Fruit fly (Drosophila melanogaster) whole organism, embryonic: Measurements from ENCODE around the gene CG9919.
A peak's percentile ranks its signal among the peaks of the same experiment; 100 is the strongest.

Source experiments
- Awh ChIP-seq: fragments of 200-800 bp; sonication (Bioruptor generic); IDR thresholded peaks from 2 replicates; pipeline ENCODE4, ENCODE4 v1.3.6; 2022; ENCODE audit warnings: missing biosample characterization, missing genetic modification characterization
- Blimp-1 ChIP-seq: fragments of 200-800 bp; sonication (Bioruptor generic); optimal IDR thresholded peaks from 3 replicates; lab custom pipeline; 2018; ENCODE audit warnings: missing biosample characterization, missing genetic modification characterization, mild to moderate bottlenecking, moderate library complexity, missing genetic modification reagents
- CG10147 ChIP-seq: fragments of 200-800 bp; sonication (Bioruptor generic); optimal IDR thresholded peaks from 2 replicates; lab custom pipeline; 2019; ENCODE audit warnings: missing biosample characterization, mild to moderate bottlenecking, missing genetic modification characterization, moderate library complexity
- CG10209 ChIP-seq: fragments of 200-800 bp; sonication (Bioruptor generic); optimal IDR thresholded peaks from 3 replicates; lab custom pipeline; 2017; ENCODE audit warnings: missing biosample characterization, mild to moderate bottlenecking, missing genetic modification characterization, missing genetic modification reagents
- CG10366 ChIP-seq: fragments of 200-800 bp; sonication (Bioruptor generic); IDR thresholded peaks from 2 replicates; pipeline ENCODE4 v1.3.6; 2022; ENCODE audit warnings: missing biosample characterization, missing genetic modification characterization
- CG12659 ChIP-seq: fragments of 200-800 bp; sonication (Bioruptor generic); optimal IDR thresholded peaks from 3 replicates; lab custom pipeline; 2017; ENCODE audit warnings: mild to moderate bottlenecking, missing biosample characterization, missing genetic modification reagents, missing genetic modification characterization
- CG12744 ChIP-seq: fragments of 200-800 bp; sonication (Bioruptor generic); optimal IDR thresholded peaks from 2 replicates; lab custom pipeline; 2016; ENCODE audit warnings: missing biosample characterization, missing genetic modification characterization
- CG14014 ChIP-seq: fragments of 200-800 bp; sonication (Bioruptor generic); IDR thresholded peaks from 2 replicates; pipeline ENCODE4 v1.3.6; 2022; ENCODE audit warnings: missing biosample characterization, missing genetic modification characterization
- CG16779 ChIP-seq: fragments of 200-800 bp; sonication (Bioruptor generic); IDR thresholded peaks from 2 replicates; pipeline ENCODE4 v1.3.6; 2022; ENCODE audit warnings: missing biosample characterization, missing genetic modification characterization
- CG2199 ChIP-seq: fragments of 200-800 bp; sonication (Bioruptor generic); IDR thresholded peaks from 3 replicates; pipeline ENCODE4 v1.3.6; 2022; ENCODE audit warnings: missing biosample characterization, missing genetic modification characterization
- CG30020 ChIP-seq: fragments of 200-800 bp; optimal IDR thresholded peaks from 2 replicates; lab custom pipeline; 2019; ENCODE audit warnings: missing biosample characterization, mild to moderate bottlenecking, missing genetic modification characterization, moderate library complexity
- CG3995 ChIP-seq: fragments of 200-800 bp; sonication (Bioruptor generic); optimal IDR thresholded peaks from 3 replicates; lab custom pipeline; 2016; ENCODE audit warnings: missing biosample characterization, missing genetic modification characterization
- CG6272 ChIP-seq: fragments of 200-800 bp; sonication (Bioruptor generic); IDR thresholded peaks from 2 replicates; pipeline ENCODE4 v1.3.6; 2022; ENCODE audit warnings: missing biosample characterization, missing genetic modification characterization
- CG7928 ChIP-seq: fragments of 200-800 bp; sonication (Bioruptor generic); optimal IDR thresholded peaks from 2 replicates; lab custom pipeline; 2017; ENCODE audit warnings: missing biosample characterization, mild to moderate bottlenecking, missing genetic modification characterization
- CG9215 ChIP-seq: fragments of 200-800 bp; sonication (Bioruptor generic); IDR thresholded peaks from 2 replicates; pipeline ENCODE4 v1.3.6; 2022; ENCODE audit warnings: missing biosample characterization, missing genetic modification characterization
- D19B ChIP-seq: fragments of 200-800 bp; sonication (Bioruptor generic); optimal IDR thresholded peaks from 2 replicates; lab custom pipeline; 2017; ENCODE audit warnings: missing biosample characterization, mild to moderate bottlenecking, missing genetic modification characterization
- Deaf1 ChIP-seq: fragments of 200-800 bp; optimal IDR thresholded peaks from 3 replicates; lab custom pipeline; 2019; ENCODE audit warnings: missing biosample characterization, mild to moderate bottlenecking, missing genetic modification characterization, moderate library complexity
- Dll ChIP-seq: fragments of 200-800 bp; sonication (Bioruptor generic); IDR thresholded peaks from 4 replicates; pipeline ENCODE4 v1.3.6; 2022; ENCODE audit warnings: missing biosample characterization, missing genetic modification characterization; ENCODE audit not compliant: partially characterized antibody
- Doc2 ChIP-seq: fragments of 200-800 bp; sonication (Bioruptor generic); IDR thresholded peaks from 2 replicates; pipeline ENCODE4 v1.3.6; 2022; ENCODE audit warnings: missing biosample characterization, missing genetic modification characterization
- Ets65A ChIP-seq: fragments of 200-800 bp; sonication (Bioruptor generic); peaks from one replicate; lab custom pipeline; 2016; ENCODE audit warnings: missing biosample characterization, missing genetic modification characterization
- Hand ChIP-seq: fragments of 200-800 bp; sonication (Bioruptor generic); optimal IDR thresholded peaks from 2 replicates; lab custom pipeline; 2017; ENCODE audit warnings: mild to moderate bottlenecking, missing biosample characterization, missing genetic modification reagents, missing genetic modification characterization
- MTF-1 ChIP-seq: fragments of 200-800 bp; sonication (Bioruptor generic); optimal IDR thresholded peaks from 2 replicates; lab custom pipeline; 2018; ENCODE audit warnings: missing biosample characterization, mild to moderate bottlenecking, missing genetic modification characterization, borderline replicate concordance
- Max ChIP-seq: fragments of 200-800 bp; sonication (Bioruptor generic); optimal IDR thresholded peaks from 2 replicates; lab custom pipeline; 2016; ENCODE audit warnings: missing biosample characterization, mild to moderate bottlenecking, missing genetic modification characterization
- Med ChIP-seq: fragments of 200-800 bp; sonication (Bioruptor generic); peaks from one replicate; lab custom pipeline; 2016; ENCODE audit warnings: missing biosample characterization, missing genetic modification characterization, mild to moderate bottlenecking, inconsistent platforms, moderate library complexity
- Nf-YC ChIP-seq: fragments of 200-800 bp; optimal IDR thresholded peaks from 3 replicates; lab custom pipeline; 2019; ENCODE audit warnings: missing biosample characterization, mild to moderate bottlenecking, missing genetic modification characterization, moderate library complexity
- Oaz ChIP-seq: fragments of 200-800 bp; sonication (Bioruptor generic); IDR thresholded peaks from 2 replicates; pipeline ENCODE4 v1.3.6; 2022; ENCODE audit warnings: missing biosample characterization, missing genetic modification characterization
- Ravus ChIP-seq: fragments of 200-800 bp; sonication (Bioruptor generic); IDR thresholded peaks from 2 replicates; pipeline ENCODE4 v1.3.6; 2022; ENCODE audit warnings: missing biosample characterization, missing genetic modification characterization
- abd-A ChIP-seq: fragments of 200-800 bp; sonication (Bioruptor generic); optimal IDR thresholded peaks from 3 replicates; lab custom pipeline; 2019; ENCODE audit warnings: missing biosample characterization, mild to moderate bottlenecking, missing genetic modification characterization, moderate library complexity
- aop ChIP-seq: fragments of 200-800 bp; sonication (Bioruptor generic); IDR thresholded peaks from 2 replicates; pipeline ENCODE4 v1.3.6; 2022; ENCODE audit warnings: missing biosample characterization, missing genetic modification characterization
- ase ChIP-seq: fragments of 200-800 bp; sonication (Bioruptor generic); IDR thresholded peaks from 3 replicates; pipeline ENCODE4 v1.3.6; 2022; ENCODE audit warnings: missing biosample characterization, missing genetic modification characterization
- az2 ChIP-seq: fragments of 200-800 bp; sonication (Bioruptor generic); optimal IDR thresholded peaks from 3 replicates; lab custom pipeline; 2016; ENCODE audit warnings: missing biosample characterization, missing genetic modification characterization
- bcd ChIP-seq: fragments of 200-800 bp; sonication (Bioruptor generic); optimal IDR thresholded peaks from 2 replicates; lab custom pipeline; 2017; ENCODE audit warnings: missing biosample characterization, mild to moderate bottlenecking, missing genetic modification characterization
- chif ChIP-seq, 2 experiments: fragments of 200-800 bp; sonication (Bioruptor generic); optimal IDR thresholded peaks; 3 replicates each; lab custom pipeline; 2016; ENCODE audit warnings: missing biosample characterization in 2 of 2, missing genetic modification characterization in 2 of 2
- dmrt99B ChIP-seq: fragments of 200-800 bp; sonication (Bioruptor generic); optimal IDR thresholded peaks from 2 replicates; lab custom pipeline; 2018; ENCODE audit warnings: missing biosample characterization, mild to moderate bottlenecking, missing genetic modification characterization, moderate library complexity
- ems ChIP-seq: fragments of 200-800 bp; sonication (Bioruptor generic); optimal IDR thresholded peaks from 3 replicates; lab custom pipeline; 2016; ENCODE audit warnings: missing biosample characterization, missing genetic modification characterization
- ewg ChIP-seq: fragments of 200-800 bp; sonication (Bioruptor generic); optimal IDR thresholded peaks from 3 replicates; lab custom pipeline; 2017; ENCODE audit warnings: mild to moderate bottlenecking, missing biosample characterization, missing genetic modification reagents, missing genetic modification characterization
- eyg ChIP-seq: fragments of 200-800 bp; sonication (Bioruptor generic); optimal IDR thresholded peaks from 3 replicates; lab custom pipeline; 2016; ENCODE audit warnings: missing biosample characterization, missing genetic modification characterization
- fd96Cb ChIP-seq: fragments of 200-800 bp; sonication (Bioruptor generic); optimal IDR thresholded peaks from 2 replicates; lab custom pipeline; 2018; ENCODE audit warnings: missing biosample characterization, mild to moderate bottlenecking, missing genetic modification characterization, moderate library complexity
- grn ChIP-seq: fragments of 200-800 bp; sonication (Bioruptor generic); optimal IDR thresholded peaks from 3 replicates; lab custom pipeline; 2017; ENCODE audit warnings: missing biosample characterization, missing genetic modification characterization
- gt ChIP-seq: fragments of 200-800 bp; sonication (Bioruptor generic); IDR thresholded peaks from 2 replicates; pipeline ENCODE4 v1.3.6; 2022; ENCODE audit warnings: missing biosample characterization, missing genetic modification characterization
- lov ChIP-seq, 2 experiments: fragments of 200-800 bp in 1 of 2; fragments of >200 bp in 1 of 2; sonication (Bioruptor generic) in 1 of 2; IDR thresholded peaks in 1 of 2; optimal IDR thresholded peaks in 1 of 2; 2 replicates in 1 of 2; 3 replicates in 1 of 2; pipeline versions ENCODE4 v1.3.6 to Lab custom; 2017 to 2022; ENCODE audit warnings: missing biosample characterization in 1 of 2, missing genetic modification characterization in 1 of 2
- luna ChIP-seq: fragments of 200-800 bp; sonication (Bioruptor generic); optimal IDR thresholded peaks from 2 replicates; lab custom pipeline; 2016; ENCODE audit warnings: missing biosample characterization, missing genetic modification characterization
- org-1 ChIP-seq: fragments of 200-800 bp; sonication (Bioruptor generic); optimal IDR thresholded peaks from 2 replicates; lab custom pipeline; 2017; ENCODE audit warnings: missing biosample characterization, missing genetic modification characterization
- pnt ChIP-seq: fragments of 200-800 bp; sonication (Bioruptor generic); optimal IDR thresholded peaks from 3 replicates; lab custom pipeline; 2016; ENCODE audit warnings: missing biosample characterization, missing genetic modification characterization
- ranshi ChIP-seq: fragments of 200-800 bp; sonication (Bioruptor generic); IDR thresholded peaks from 2 replicates; pipeline ENCODE4 v1.3.6; 2022; ENCODE audit warnings: missing biosample characterization, missing genetic modification characterization
- run ChIP-seq: fragments of 200-800 bp; sonication (Bioruptor generic); optimal IDR thresholded peaks from 3 replicates; lab custom pipeline; 2018; ENCODE audit warnings: missing biosample characterization, mild to moderate bottlenecking, missing genetic modification characterization
- sr ChIP-seq: fragments of 200-800 bp; sonication (Bioruptor generic); IDR thresholded peaks from 3 replicates; pipeline ENCODE4 v1.3.6; 2022; ENCODE audit warnings: missing biosample characterization, missing genetic modification characterization
- trem ChIP-seq: fragments of 200-800 bp; optimal IDR thresholded peaks from 3 replicates; lab custom pipeline; 2019; ENCODE audit warnings: missing biosample characterization, mild to moderate bottlenecking, missing genetic modification characterization, moderate library complexity
- trh ChIP-seq: fragments of 200-800 bp; sonication (Bioruptor generic); optimal IDR thresholded peaks from 2 replicates; lab custom pipeline; 2016; ENCODE audit warnings: missing biosample characterization, missing genetic modification characterization
- zfh1 ChIP-seq: fragments of 200-800 bp; sonication (Bioruptor generic); IDR thresholded peaks from 3 replicates; pipeline ENCODE4 v1.3.6; 2022; ENCODE audit warnings: missing biosample characterization, missing genetic modification characterization

Gene CG9919

DNA sequence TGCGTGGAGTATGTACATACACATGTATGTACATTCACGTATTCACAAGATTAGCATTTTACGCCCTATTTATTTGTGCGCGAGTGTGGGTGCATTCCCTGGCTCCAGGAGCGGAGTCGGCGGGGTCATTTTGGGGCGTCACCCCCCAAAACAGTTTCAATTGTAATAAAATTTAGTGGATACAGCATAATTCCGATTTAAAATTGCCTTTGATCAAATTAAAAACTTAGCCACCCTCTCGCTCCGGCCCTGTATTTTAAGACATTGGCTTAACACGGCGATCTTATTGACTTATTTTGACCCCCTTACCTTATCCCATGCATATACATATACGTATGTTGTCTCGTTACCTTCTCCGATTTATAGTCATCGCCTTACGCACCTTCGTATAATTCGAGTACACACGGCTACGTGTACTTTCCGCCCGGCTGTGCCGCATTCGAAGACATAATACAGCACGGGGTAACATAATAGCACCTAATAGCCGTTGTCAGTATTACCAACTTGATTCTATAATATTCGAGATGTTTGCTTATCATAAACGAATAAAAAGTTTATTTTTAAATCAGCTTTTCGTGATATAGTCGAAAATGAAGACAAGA is 51.1 kb downstream of the CG9919 start (continued):
- peak; percentile 87 for TF ChIP-seq CG6272 (GFP tag; lab: Robert Waterston, UW)
- TF ChIP-seq CG7928 (GFP tag; lab: Kevin White, UChicago) = no peak
- TF ChIP-seq abd-A = no peak
- TF ChIP-seq aop (GFP tag; lab: Robert Waterston, UW) = no peak
- TF ChIP-seq CG14014 (GFP tag; lab: Robert Waterston, UW) = peak; percentile 82
- TF ChIP-seq zfh1 (GFP tag; lab: Robert Waterston, UW) = peak; percentile 93
- TF ChIP-seq Deaf1 (tag; lab: Kevin White, UChicago) = peak; percentile 43
- TF ChIP-seq Oaz (GFP tag; lab: Robert Waterston, UW) = peak; percentile 29; the same call in 1 of the 2 replicates
- TF ChIP-seq Awh = peak; percentile 88
- TF ChIP-seq CG16779 (GFP tag; lab: Robert Waterston, UW) = peak; percentile 23; the same call in 1 of the 2 replicates
- peak; percentile 84 for TF ChIP-seq CG2199 (GFP tag; lab: Robert Waterston, UW)
- peak; percentile 22 for TF ChIP-seq Max (GFP tag; lab: Kevin White, UChicago)
- TF ChIP-seq ase (GFP tag; lab: Robert Waterston, UW) = peak; percentile 87
- TF ChIP-seq Dll (GFP tag; lab: Robert Waterston, UW) = no peak
- TF ChIP-seq lov (optimal IDR thresholded peaks at IDR 0.05; lab: Kevin White, UChicago) = no peak
- TF ChIP-seq lov (GFP tag; IDR thresholded peaks at IDR 0.05; lab: Robert Waterston, UW) = peak; percentile 83; the same call in 2 of the 3 replicates
- peak; percentile 12 for TF ChIP-seq MTF-1 (GFP tag; lab: Kevin White, UChicago)
- TF ChIP-seq ewg (GFP tag; lab: Kevin White, UChicago) = peak; percentile 66
- peak; percentile 73; the same call in 1 of the 3 replicates for TF ChIP-seq sr (GFP tag; lab: Robert Waterston, UW)
- peak; percentile 89 for TF ChIP-seq CG9215 (GFP tag; lab: Robert Waterston, UW)
- peak; percentile 52 for TF ChIP-seq run
- TF ChIP-seq ranshi (GFP tag; lab: Robert Waterston, UW) = peak; percentile 92
- TF ChIP-seq CG12659 (GFP tag; lab: Kevin White, UChicago) = peak; percentile 55
- peak; percentile 23 for TF ChIP-seq trem (tag; lab: Kevin White, UChicago)
- peak; percentile 77 for TF ChIP-seq gt (GFP tag; lab: Robert Waterston, UW)
- peak; percentile 94 for TF ChIP-seq pnt
- TF ChIP-seq eyg (GFP tag; lab: Kevin White, UChicago) = peak; percentile 63
- no peak for TF ChIP-seq Hand
- TF ChIP-seq org-1 = peak; percentile 80
- peak; percentile 68 for TF ChIP-seq Blimp-1
- TF ChIP-seq CG30020 (tag; lab: Kevin White, UChicago) = no peak
- peak; percentile 80 for TF ChIP-seq bcd (GFP tag; lab: Kevin White, UChicago)
- TF ChIP-seq Ets65A (GFP tag; lab: Kevin White, UChicago) = peak; percentile 98
- TF ChIP-seq dmrt99B (tag; lab: Kevin White, UChicago) = peak; percentile 86
- TF ChIP-seq D19B = peak; percentile 61
- no peak; the same call in 1 of the 2 replicates for TF ChIP-seq Doc2 (GFP tag; lab: Robert Waterston, UW)
- peak; percentile 66 for TF ChIP-seq Ravus
- TF ChIP-seq CG10209 (GFP tag; lab: Kevin White, UChicago) = peak; percentile 75
- TF ChIP-seq CG10366 = peak; percentile 94
- peak; percentile 75 for TF ChIP-seq ems (GFP tag; lab: Kevin White, UChicago)
- TF ChIP-seq luna (GFP tag; lab: Kevin White, UChicago) = peak; percentile 72
- TF ChIP-seq chif (GFP tag; optimal IDR thresholded peaks at IDR 0.05; lab: Kevin White, UChicago) = peak; percentile 71 to 78
- peak; percentile 78 for TF ChIP-seq az2 (GFP tag; lab: Kevin White, UChicago)
- peak; percentile 33 for TF ChIP-seq CG3995
- peak; percentile 25 for TF ChIP-seq Nf-YC
- TF ChIP-seq CG12744 (GFP tag; lab: Kevin White, UChicago) = peak; percentile 18
- TF ChIP-seq fd96Cb = peak; percentile 85
- TF ChIP-seq Med = peak; percentile 94
- TF ChIP-seq CG10147 (GFP tag; lab: Kevin White, UChicago) = peak; percentile 62
- TF ChIP-seq grn (GFP tag; lab: Kevin White, UChicago) = no peak
- no peak for TF ChIP-seq trh
